Fruit fly (Drosophila melanogaster) whole organism, embryonic: ENCODE data around the gene Or30a.
A peak's percentile ranks its signal among the peaks of the same experiment; 100 is the strongest.

Experiments used
- B-H1 ChIP-seq: fragments of 200-800 bp; sonication (Bioruptor generic); IDR thresholded peaks from 3 replicates; pipeline ENCODE4 v1.3.6; 2022; ENCODE audit warnings: missing biosample characterization, missing genetic modification characterization
- CG10209 ChIP-seq: fragments of 200-800 bp; sonication (Bioruptor generic); optimal IDR thresholded peaks from 3 replicates; lab custom pipeline; 2017; ENCODE audit warnings: missing biosample characterization, mild to moderate bottlenecking, missing genetic modification characterization, missing genetic modification reagents
- CG10267 ChIP-seq: fragments of 200-800 bp; sonication (Bioruptor generic); optimal IDR thresholded peaks from 2 replicates; lab custom pipeline; 2018; ENCODE audit warnings: missing biosample characterization, mild to moderate bottlenecking, missing genetic modification characterization, moderate library complexity
- CG10543 ChIP-seq: fragments of 200-800 bp; sonication (Bioruptor generic); optimal IDR thresholded peaks from 3 replicates; lab custom pipeline; 2017; ENCODE audit warnings: missing biosample characterization, mild to moderate bottlenecking, missing genetic modification characterization, moderate library complexity
- CG10654 ChIP-seq: fragments of 200-800 bp; sonication (Bioruptor generic); optimal IDR thresholded peaks from 2 replicates; lab custom pipeline; 2016; ENCODE audit warnings: missing biosample characterization, missing genetic modification characterization
- CG12236 ChIP-seq: fragments of 200-800 bp; sonication (Bioruptor generic); optimal IDR thresholded peaks from 2 replicates; lab custom pipeline; 2016; ENCODE audit warnings: missing biosample characterization, missing genetic modification characterization
- CG12659 ChIP-seq: fragments of 200-800 bp; sonication (Bioruptor generic); optimal IDR thresholded peaks from 3 replicates; lab custom pipeline; 2017; ENCODE audit warnings: mild to moderate bottlenecking, missing biosample characterization, missing genetic modification reagents, missing genetic modification characterization
- CG12942 ChIP-seq: fragments of 200-800 bp; sonication (Bioruptor generic); optimal IDR thresholded peaks from 3 replicates; lab custom pipeline; 2016; ENCODE audit warnings: missing biosample characterization, missing genetic modification characterization
- CG13624 ChIP-seq: fragments of 200-800 bp; sonication (Bioruptor generic); optimal IDR thresholded peaks from 2 replicates; lab custom pipeline; 2016; ENCODE audit warnings: missing biosample characterization, missing genetic modification characterization
- CG14667 ChIP-seq: fragments of 200-800 bp; sonication (Bioruptor generic); IDR thresholded peaks from 2 replicates; pipeline ENCODE4 v1.3.6; 2022; ENCODE audit warnings: missing biosample characterization, missing genetic modification characterization
- CG16815 ChIP-seq: fragments of 200-800 bp; sonication (Bioruptor generic); optimal IDR thresholded peaks from 3 replicates; lab custom pipeline; 2017; ENCODE audit warnings: missing biosample characterization, mild to moderate bottlenecking, missing genetic modification characterization
- CG17359 ChIP-seq: fragments of 200-800 bp; sonication (Bioruptor generic); optimal IDR thresholded peaks from 3 replicates; lab custom pipeline; 2018; ENCODE audit warnings: missing biosample characterization, mild to moderate bottlenecking, missing genetic modification characterization, moderate library complexity
- CG17361 ChIP-seq: fragments of 200-800 bp; sonication (Bioruptor generic); IDR thresholded peaks from 3 replicates; pipeline ENCODE4 v1.3.6; 2022; ENCODE audit warnings: missing biosample characterization, missing genetic modification characterization
- CG17612 ChIP-seq: fragments of 200-800 bp; sonication (Bioruptor generic); IDR thresholded peaks from 2 replicates; pipeline ENCODE4 v1.3.6; 2022; ENCODE audit warnings: missing biosample characterization, missing genetic modification characterization
- CG17829 ChIP-seq: fragments of 200-800 bp; optimal IDR thresholded peaks from 2 replicates; lab custom pipeline; 2019; ENCODE audit warnings: missing biosample characterization, mild to moderate bottlenecking, missing genetic modification characterization, moderate library complexity
- CG2202 ChIP-seq: fragments of 200-800 bp; sonication (Bioruptor generic); optimal IDR thresholded peaks from 2 replicates; lab custom pipeline; 2018; ENCODE audit warnings: missing biosample characterization, mild to moderate bottlenecking, missing genetic modification characterization
- CG2712 ChIP-seq: fragments of 200-800 bp; optimal IDR thresholded peaks from 3 replicates; lab custom pipeline; 2019; ENCODE audit warnings: missing biosample characterization, mild to moderate bottlenecking, missing genetic modification characterization, moderate library complexity
- CG32532 ChIP-seq: fragments of 200-800 bp; sonication (Bioruptor generic); IDR thresholded peaks from 2 replicates; pipeline ENCODE4 v1.3.6; 2022; ENCODE audit warnings: missing biosample characterization, missing genetic modification characterization
- CG7987 ChIP-seq: fragments of 200-800 bp; sonication (Bioruptor generic); optimal IDR thresholded peaks from 2 replicates; lab custom pipeline; 2018; ENCODE audit warnings: missing biosample characterization, mild to moderate bottlenecking, missing genetic modification characterization, moderate library complexity
- Dip2 ChIP-seq: fragments of 200-800 bp; sonication (Bioruptor generic); IDR thresholded peaks from 2 replicates; pipeline ENCODE4 v1.3.6; 2022; ENCODE audit warnings: missing biosample characterization, missing genetic modification characterization
- Dip3 ChIP-seq: fragments of 200-800 bp; sonication (Bioruptor generic); optimal IDR thresholded peaks from 3 replicates; lab custom pipeline; 2016; ENCODE audit warnings: missing biosample characterization, missing genetic modification characterization
- Gsc ChIP-seq: fragments of 200-800 bp; sonication (Bioruptor generic); IDR thresholded peaks from 2 replicates; pipeline ENCODE4 v1.3.6; 2022; ENCODE audit warnings: missing biosample characterization, missing genetic modification characterization
- HHEX ChIP-seq: fragments of 200-800 bp; sonication (Bioruptor generic); optimal IDR thresholded peaks from 3 replicates; lab custom pipeline; 2017; ENCODE audit warnings: missing biosample characterization, mild to moderate bottlenecking, missing genetic modification characterization, missing genetic modification reagents
- HLH3B ChIP-seq: fragments of 200-800 bp; sonication (Bioruptor generic); IDR thresholded peaks from 2 replicates; pipeline ENCODE4 v1.3.6; 2022; ENCODE audit warnings: missing biosample characterization, missing genetic modification characterization
- MESR4 ChIP-seq: fragments of 200-800 bp; sonication (Bioruptor generic); optimal IDR thresholded peaks from 2 replicates; lab custom pipeline; 2018; ENCODE audit warnings: missing biosample characterization, mild to moderate bottlenecking, missing genetic modification characterization, moderate library complexity
- Myb ChIP-seq: fragments of 200-800 bp; sonication (Bioruptor generic); optimal IDR thresholded peaks from 2 replicates; lab custom pipeline; 2016; ENCODE audit warnings: missing biosample characterization, missing genetic modification characterization
- Oli ChIP-seq: fragments of 200-800 bp; sonication (Bioruptor generic); optimal IDR thresholded peaks from 2 replicates; lab custom pipeline; 2018; ENCODE audit warnings: missing biosample characterization, mild to moderate bottlenecking, missing genetic modification characterization, moderate library complexity
- Sin3A ChIP-seq: fragments of >200 bp; optimal IDR thresholded peaks from 2 replicates; lab custom pipeline; 2018
- Sox102F ChIP-seq: fragments of 200-800 bp; sonication (Bioruptor generic); optimal IDR thresholded peaks from 2 replicates; lab custom pipeline; 2018; ENCODE audit warnings: missing biosample characterization, mild to moderate bottlenecking, missing genetic modification characterization, moderate library complexity
- Usf ChIP-seq: fragments of 200-800 bp; sonication (Bioruptor generic); optimal IDR thresholded peaks from 2 replicates; lab custom pipeline; 2017; ENCODE audit warnings: missing genotype, missing biosample characterization, missing genetic modification characterization
- amos ChIP-seq: fragments of 200-800 bp; sonication (Bioruptor generic); IDR thresholded peaks from 2 replicates; pipeline ENCODE4 v1.3.6; 2022; ENCODE audit warnings: missing biosample characterization, missing genetic modification characterization; ENCODE audit not compliant: partially characterized antibody
- bbx ChIP-seq: fragments of 200-800 bp; sonication (Bioruptor generic); IDR thresholded peaks from 2 replicates; pipeline ENCODE4 v1.3.6; 2022; ENCODE audit warnings: missing biosample characterization, missing genetic modification characterization; ENCODE audit not compliant: partially characterized antibody
- bigmax ChIP-seq: fragments of 200-800 bp; sonication (Bioruptor generic); optimal IDR thresholded peaks from 2 replicates; lab custom pipeline; 2018; ENCODE audit warnings: missing biosample characterization, mild to moderate bottlenecking, missing genetic modification characterization
- cad ChIP-seq: fragments of >200 bp; optimal IDR thresholded peaks from 2 replicates; lab custom pipeline; 2017; ENCODE audit warnings: missing biosample characterization, missing genetic modification characterization
- chinmo ChIP-seq: fragments of 200-800 bp; sonication (Bioruptor generic); IDR thresholded peaks from 4 replicates; pipeline ENCODE4 v1.3.6; 2022; ENCODE audit warnings: missing biosample characterization, missing genetic modification characterization; ENCODE audit not compliant: partially characterized antibody
- dan ChIP-seq: fragments of 200-800 bp; sonication (Bioruptor generic); IDR thresholded peaks from 2 replicates; pipeline ENCODE4 v1.3.6; 2022; ENCODE audit warnings: missing biosample characterization, missing genetic modification characterization
- dm ChIP-seq: fragments of 200-800 bp; sonication (Bioruptor generic); optimal IDR thresholded peaks from 3 replicates; lab custom pipeline; 2016; ENCODE audit warnings: missing biosample characterization, missing genetic modification characterization
- emc ChIP-seq: fragments of 200-800 bp; sonication (Bioruptor generic); optimal IDR thresholded peaks from 2 replicates; lab custom pipeline; 2016; ENCODE audit warnings: missing biosample characterization, missing genetic modification characterization
- fd96Cb ChIP-seq: fragments of 200-800 bp; sonication (Bioruptor generic); optimal IDR thresholded peaks from 2 replicates; lab custom pipeline; 2018; ENCODE audit warnings: missing biosample characterization, mild to moderate bottlenecking, missing genetic modification characterization, moderate library complexity
- fu2 ChIP-seq: fragments of 200-800 bp; sonication (Bioruptor generic); optimal IDR thresholded peaks from 2 replicates; lab custom pipeline; 2016; ENCODE audit warnings: missing biosample characterization, missing genetic modification characterization
- gce ChIP-seq: fragments of 200-800 bp; sonication (Bioruptor generic); IDR thresholded peaks from 3 replicates; pipeline ENCODE4 v1.3.6; 2022; ENCODE audit warnings: missing biosample characterization, missing genetic modification characterization
- gsb-n ChIP-seq: fragments of 200-800 bp; sonication (Bioruptor generic); optimal IDR thresholded peaks from 3 replicates; lab custom pipeline; 2018; ENCODE audit warnings: missing biosample characterization, mild to moderate bottlenecking, missing genetic modification characterization
- her ChIP-seq: fragments of 200-800 bp; sonication (Bioruptor generic); optimal IDR thresholded peaks from 2 replicates; lab custom pipeline; 2016; ENCODE audit warnings: missing biosample characterization, missing genetic modification characterization
- kah ChIP-seq: fragments of 200-800 bp; sonication (Bioruptor generic); optimal IDR thresholded peaks from 2 replicates; lab custom pipeline; 2018; ENCODE audit warnings: missing biosample characterization, mild to moderate bottlenecking, missing genetic modification characterization
- ken ChIP-seq: fragments of 200-800 bp; sonication (Bioruptor generic); IDR thresholded peaks from 3 replicates; pipeline ENCODE4 v1.3.6; 2022; ENCODE audit warnings: missing biosample characterization, missing genetic modification characterization
- mld ChIP-seq: fragments of 200-800 bp; sonication (Bioruptor generic); IDR thresholded peaks from 3 replicates; pipeline ENCODE4 v1.3.6; 2022; ENCODE audit warnings: missing biosample characterization, missing genetic modification characterization; ENCODE audit not compliant: partially characterized antibody
- nau ChIP-seq: fragments of 200-800 bp; sonication (Bioruptor generic); optimal IDR thresholded peaks from 3 replicates; lab custom pipeline; 2017; ENCODE audit warnings: missing biosample characterization, mild to moderate bottlenecking, missing genetic modification characterization, missing genetic modification reagents
- psq ChIP-seq: fragments of 200-800 bp; sonication (Bioruptor generic); optimal IDR thresholded peaks from 2 replicates; lab custom pipeline; 2017; ENCODE audit warnings: missing biosample characterization, missing genetic modification characterization
- rib ChIP-seq: fragments of 200-800 bp; sonication (Bioruptor generic); IDR thresholded peaks from 2 replicates; pipeline ENCODE4 v1.3.6; 2022; ENCODE audit warnings: missing biosample characterization, missing genetic modification characterization
- sens-2 ChIP-seq: fragments of 200-800 bp; sonication (Bioruptor generic); IDR thresholded peaks from 2 replicates; pipeline ENCODE4 v1.3.6; 2022; ENCODE audit warnings: missing biosample characterization, missing genetic modification characterization
- tna ChIP-seq: fragments of 200-800 bp; sonication (Bioruptor generic); IDR thresholded peaks from 2 replicates; pipeline ENCODE4 v1.3.6; 2022; ENCODE audit warnings: missing biosample characterization, missing genetic modification characterization; ENCODE audit not compliant: partially characterized antibody

Or30a gene

dm6 chr2L:9133169-9133568, 21.6 kb downstream of the Or30a start (continued):
- peak; percentile 44 for TF ChIP-seq psq (GFP tag; lab: Kevin White, UChicago)
- no peak for TF ChIP-seq CG7987 (GFP tag; lab: Kevin White, UChicago)
- peak; percentile 81 for TF ChIP-seq fd96Cb (tag; lab: Kevin White, UChicago)
- TF ChIP-seq Sin3A: no peak
- TF ChIP-seq Myb (GFP tag; lab: Kevin White, UChicago): no peak
- TF ChIP-seq HLH3B (GFP tag; lab: Robert Waterston, UW): peak; percentile 66; the same call in 1 of the 2 replicates
- TF ChIP-seq CG12236 (GFP tag; lab: Kevin White, UChicago): no peak
- TF ChIP-seq cad (GFP tag; lab: Kevin White, UChicago): no peak
- TF ChIP-seq CG10267 (tag; lab: Kevin White, UChicago): peak; percentile 79
- TF ChIP-seq CG14667: no peak; the same call in 1 of the 2 replicates
- peak; percentile 41; the same call in 1 of the 3 replicates for TF ChIP-seq gce (GFP tag; lab: Robert Waterston, UW)
- TF ChIP-seq CG2712 (tag; lab: Kevin White, UChicago): peak; percentile 94
- TF ChIP-seq Gsc (GFP tag; lab: Robert Waterston, UW): no peak
- TF ChIP-seq sens-2 (GFP tag; lab: Robert Waterston, UW): no peak
- no peak for TF ChIP-seq rib
- no peak for TF ChIP-seq ken (GFP tag; lab: Robert Waterston, UW)
- TF ChIP-seq bbx (GFP tag; lab: Robert Waterston, UW): no peak
- peak; percentile 34 for TF ChIP-seq HHEX (GFP tag; lab: Kevin White, UChicago)
- peak; percentile 89 for TF ChIP-seq CG17359 (tag; lab: Kevin White, UChicago)
- TF ChIP-seq tna (GFP tag; lab: Robert Waterston, UW): no peak
- peak; percentile 70 for TF ChIP-seq CG2202 (tag; lab: Kevin White, UChicago)
- peak; percentile 67; the same call in 2 of the 3 replicates for TF ChIP-seq B-H1 (GFP tag; lab: Robert Waterston, UW)
- TF ChIP-seq CG17361: peak; percentile 90
- no peak for TF ChIP-seq chinmo (GFP tag; lab: Robert Waterston, UW)
- TF ChIP-seq Oli (tag; lab: Kevin White, UChicago): peak; percentile 78
- no peak for TF ChIP-seq fu2 (GFP tag; lab: Kevin White, UChicago)
- peak; percentile 71 for TF ChIP-seq CG10209 (GFP tag; lab: Kevin White, UChicago)
- TF ChIP-seq nau (GFP tag; lab: Kevin White, UChicago): peak; percentile 51
- TF ChIP-seq dm: no peak
- peak; percentile 93 for TF ChIP-seq gsb-n (tag; lab: Kevin White, UChicago)
- no peak for TF ChIP-seq bigmax (GFP tag; lab: Kevin White, UChicago)
- peak; percentile 86 for TF ChIP-seq Sox102F (GFP tag; lab: Kevin White, UChicago)
- no peak for TF ChIP-seq her (GFP tag; lab: Kevin White, UChicago)
- peak; percentile 43 for TF ChIP-seq CG12659
- peak; percentile 65 for TF ChIP-seq CG32532
- TF ChIP-seq CG17829 (tag; lab: Kevin White, UChicago): peak; percentile 88
- TF ChIP-seq Usf (GFP tag; lab: Kevin White, UChicago): no peak
- TF ChIP-seq CG13624 (GFP tag; lab: Kevin White, UChicago): no peak
- peak; percentile 49 for TF ChIP-seq CG10654 (GFP tag; lab: Kevin White, UChicago)
- TF ChIP-seq CG16815 (GFP tag; lab: Kevin White, UChicago): peak; percentile 60
- TF ChIP-seq Dip2: no peak
- TF ChIP-seq dan (GFP tag; lab: Robert Waterston, UW): no peak
- no peak for TF ChIP-seq emc (GFP tag; lab: Kevin White, UChicago)
- no peak for TF ChIP-seq CG17612 (GFP tag; lab: Robert Waterston, UW)
- TF ChIP-seq MESR4 (GFP tag; lab: Kevin White, UChicago): no peak
- TF ChIP-seq amos (GFP tag; lab: Robert Waterston, UW): no peak
- TF ChIP-seq CG12942 (GFP tag; lab: Kevin White, UChicago): peak; percentile 43
- peak; percentile 67 for TF ChIP-seq kah (GFP tag; lab: Kevin White, UChicago)
- no peak for TF ChIP-seq Dip3 (GFP tag; lab: Kevin White, UChicago)
- TF ChIP-seq CG10543 (GFP tag; lab: Kevin White, UChicago): no peak
- TF ChIP-seq mld (GFP tag; lab: Robert Waterston, UW): no peak
